Worm (Caenorhabditis elegans) whole organism, young adult: ENCODE results near the gene plk-3.

Experiments
- Y95B8A.8 ChIP-seq: fragments of 200-800 bp; sonication (Bioruptor generic); IDR thresholded peaks from 2 replicates; pipeline ENCODE4 v1.3.6; 2022; ENCODE audit warnings: missing genetic modification reagents, missing genetic modification characterization, missing compliant biosample characterization
- bed-1 ChIP-seq: fragments of 200-800 bp; sonication (Bioruptor generic); IDR thresholded peaks from 2 replicates; pipeline ENCODE4 v1.3.6; 2022; ENCODE audit warnings: missing genetic modification reagents, missing genetic modification characterization, missing compliant biosample characterization
- die-1 ChIP-seq: sonication (generic microtip); optimal IDR thresholded peaks from 2 replicates; lab custom pipeline; 2016; ENCODE audit warnings: missing genotype, mild to moderate bottlenecking, missing genetic modification characterization, missing compliant biosample characterization
- dpl-1 ChIP-seq: fragments of 150-350 bp; optimal IDR thresholded peaks from 2 replicates; lab custom pipeline; 2014; ENCODE audit warnings: missing biosample characterization, missing genetic modification reagents, missing genetic modification characterization
- nhr-27 ChIP-seq: fragments of 200-800 bp; sonication (Bioruptor generic); optimal IDR thresholded peaks from 2 replicates; lab custom pipeline; 2018; ENCODE audit warnings: mild to moderate bottlenecking, missing genetic modification characterization, moderate library complexity, missing compliant biosample characterization
- snpc-4 ChIP-seq, 5 experiments: fragments of 150-350 bp in 1 of 5; sonication (generic microtip) in 4 of 5; optimal IDR thresholded peaks; 2 replicates each; lab custom pipeline; 2014 to 2018; ENCODE audit warnings: missing genetic modification characterization in 5 of 5, missing biosample characterization in 3 of 5, antibody characterized with exemption in 2 of 5, mild to moderate bottlenecking in 2 of 5, missing compliant biosample characterization in 2 of 5, missing genotype in 2 of 5, moderate library complexity in 2 of 5, missing genetic modification reagents in 1 of 5
- unc-62 ChIP-seq: fragments of 150-350 bp; optimal IDR thresholded peaks from 2 replicates; lab custom pipeline; 2014; ENCODE audit warnings: missing biosample characterization, missing genetic modification reagents, missing genetic modification characterization
- ztf-3 ChIP-seq: fragments of 200-800 bp; sonication (Bioruptor generic); optimal IDR thresholded peaks from 2 replicates; lab custom pipeline; 2018; ENCODE audit warnings: mild to moderate bottlenecking, missing genetic modification characterization, missing compliant biosample characterization

DNA sequence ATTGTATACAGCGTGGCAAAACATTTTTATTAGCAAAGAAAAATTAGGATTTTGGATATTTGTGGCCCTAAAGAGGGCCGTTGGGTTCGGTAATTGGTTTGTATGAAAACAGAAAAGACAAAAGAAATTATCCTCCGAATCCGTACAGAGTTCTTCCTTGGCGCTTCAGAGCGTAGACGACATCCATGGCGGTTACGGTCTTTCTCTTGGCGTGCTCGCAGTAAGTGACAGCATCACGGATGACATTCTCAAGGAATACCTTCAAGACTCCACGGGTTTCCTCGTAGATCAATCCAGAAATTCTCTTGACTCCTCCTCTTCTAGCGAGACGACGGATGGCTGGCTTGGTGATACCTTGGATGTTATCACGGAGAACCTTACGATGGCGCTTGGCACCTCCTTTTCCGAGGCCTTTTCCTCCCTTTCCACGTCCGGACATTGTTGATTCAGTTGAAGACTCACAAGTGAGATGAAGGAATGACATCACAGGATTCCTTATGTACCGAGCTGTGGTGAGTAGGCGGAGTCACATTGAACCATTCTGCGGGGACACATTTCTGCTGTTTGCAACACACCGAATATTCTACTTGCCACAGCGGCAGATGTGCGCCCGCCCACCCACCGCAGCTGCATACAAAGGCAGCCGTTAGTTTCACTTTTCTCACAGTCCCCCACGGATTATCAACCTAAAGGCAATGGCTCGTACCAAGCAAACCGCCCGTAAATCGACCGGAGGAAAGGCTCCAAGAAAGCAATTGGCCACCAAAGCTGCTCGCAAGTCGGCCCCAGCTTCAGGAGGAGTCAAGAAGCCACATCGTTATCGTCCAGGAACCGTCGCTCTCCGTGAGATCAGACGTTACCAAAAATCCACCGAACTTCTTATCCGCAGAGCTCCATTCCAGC, 14.8 kb upstream of the plk-3 start, which contains the start of the genes his-60 and his-59:
- peak; percentile 43 for TF ChIP-seq die-1 (tag; lab: Kevin White, UChicago)
- no peak for TF ChIP-seq ztf-3
- TF ChIP-seq Y95B8A.8, result peak; percentile 82
- TF ChIP-seq snpc-4 (GFP tag; optimal IDR thresholded peaks at IDR 0.05; lab: Kevin White, UChicago), result peak; percentile 35
- TF ChIP-seq snpc-4 (tag; optimal IDR thresholded peaks at IDR 0.05; lab: Kevin White, UChicago), result peak; percentile 4 to 64 (median 48)
- no peak for TF ChIP-seq bed-1 (GFP tag; lab: Robert Waterston, UW)
- TF ChIP-seq dpl-1 (GFP tag; lab: Kevin White, UChicago), result no peak
- no peak for TF ChIP-seq nhr-27 (tag; lab: Kevin White, UChicago)
- no peak for TF ChIP-seq unc-62 (GFP tag; lab: Kevin White, UChicago)
